Fruit fly (Drosophila melanogaster) whole organism, pupa: Measurements from ENCODE around the gene CG1463.

Source experiments
- CG13204 ChIP-seq: fragments of 200-800 bp; sonication (Bioruptor generic); optimal IDR thresholded peaks from 2 replicates; lab custom pipeline; 2018; ENCODE audit warnings: missing biosample characterization, mild to moderate bottlenecking, missing genetic modification characterization, moderate library complexity
- EcR ChIP-seq: fragments of 200-800 bp; sonication (Bioruptor generic); optimal IDR thresholded peaks from 3 replicates; lab custom pipeline; 2019; ENCODE audit warnings: missing biosample characterization, missing genetic modification characterization, mild to moderate bottlenecking, moderate library complexity, missing genetic modification reagents
- gl ChIP-seq: fragments of 200-800 bp; sonication (Bioruptor generic); optimal IDR thresholded peaks from 2 replicates; lab custom pipeline; 2018; ENCODE audit warnings: missing biosample characterization, mild to moderate bottlenecking, missing genetic modification characterization

- no peak for TF ChIP-seq CG13204 (GFP tag; lab: Kevin White, UChicago)
- no peak for TF ChIP-seq EcR (GFP tag; lab: Kevin White, UChicago)
- TF ChIP-seq gl (tag; lab: Kevin White, UChicago), result no peak
Measured at dm6 chrX:12658999-12659560, 47.6 kb upstream of the CG1463 start, which contains the start of gene Tis11.
